Worm (Caenorhabditis elegans): ENCODE results near the gene btb-7.

Gene btb-7

ce11 chrII:1712938-1713337, at the start of gene btb-7:
TSS of gene btb-7 (plus strand) at chrII:1713238.
- TF ChIP-seq dao-5 (tag; optimal IDR thresholded peaks at IDR 0.05) (no peak), W03F9.2 (tag; optimal IDR thresholded peaks at IDR 0.05) (no peak), him-1 (tag; optimal IDR thresholded peaks at IDR 0.05) (no peak)

- TF ChIP-seq dao-5 (tag; optimal IDR thresholded peaks at IDR 0.05) (no peak), W03F9.2 (tag; optimal IDR thresholded peaks at IDR 0.05) (no peak), him-1 (tag; optimal IDR thresholded peaks at IDR 0.05) (no peak)
Measured at ce11 chrII:1663516-1663915, 49.5 kb upstream of the btb-7 start, which contains the start of gene duxl-1. TSS of gene duxl-1 (plus strand) at chrII:1663699.

DNA sequence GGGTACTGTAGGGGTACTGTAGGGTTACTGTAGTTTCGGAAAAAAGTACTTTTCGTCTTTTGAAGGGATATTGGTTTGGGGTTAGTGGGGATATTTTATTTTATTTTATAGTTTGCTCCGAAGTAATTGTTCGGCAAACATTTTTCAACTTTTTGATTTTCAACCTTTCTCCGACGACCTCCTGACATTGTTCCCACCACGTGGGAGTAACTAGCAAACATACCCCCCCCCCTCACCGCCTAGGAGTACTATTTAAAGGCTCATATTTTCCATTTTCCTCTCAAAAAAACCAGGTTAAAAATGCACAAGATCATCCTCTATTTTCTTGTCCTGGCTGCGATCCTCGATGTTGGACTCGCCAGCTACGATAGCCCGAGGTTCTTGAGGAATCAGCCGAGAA, 47.0 kb upstream of the btb-7 start, which contains the start of gene srlf-29:
TSS of gene srlf-29 (plus strand) at position 301 of the 400 bp plus-strand sequence.
- TF ChIP-seq W03F9.2 (tag; optimal IDR thresholded peaks at IDR 0.05) (no peak), him-1 (tag; optimal IDR thresholded peaks at IDR 0.05) (no peak), dao-5 (tag; optimal IDR thresholded peaks at IDR 0.05) (no peak)

- no peak for TF ChIP-seq him-1 (tag; optimal IDR thresholded peaks at IDR 0.05)
- no peak for TF ChIP-seq W03F9.2 (tag; optimal IDR thresholded peaks at IDR 0.05)
- TF ChIP-seq dao-5 (tag; optimal IDR thresholded peaks at IDR 0.05) = no peak
Measured at ce11 chrII:1668913-1669312, 44.1 kb upstream of the btb-7 start, which contains the start of gene srw-97. TSS of gene srw-97 (minus strand) at chrII:1669013.

- no peak for TF ChIP-seq dao-5 (tag; optimal IDR thresholded peaks at IDR 0.05)
- TF ChIP-seq him-1 (tag; optimal IDR thresholded peaks at IDR 0.05) = no peak
- no peak for TF ChIP-seq W03F9.2 (tag; optimal IDR thresholded peaks at IDR 0.05)
Measured at ce11 chrII:1670260-1670879, 42.7 kb upstream of the btb-7 start, which contains the start of gene nhx-6. TSS of gene nhx-6 (plus strand) at chrII:1670829.

DNA sequence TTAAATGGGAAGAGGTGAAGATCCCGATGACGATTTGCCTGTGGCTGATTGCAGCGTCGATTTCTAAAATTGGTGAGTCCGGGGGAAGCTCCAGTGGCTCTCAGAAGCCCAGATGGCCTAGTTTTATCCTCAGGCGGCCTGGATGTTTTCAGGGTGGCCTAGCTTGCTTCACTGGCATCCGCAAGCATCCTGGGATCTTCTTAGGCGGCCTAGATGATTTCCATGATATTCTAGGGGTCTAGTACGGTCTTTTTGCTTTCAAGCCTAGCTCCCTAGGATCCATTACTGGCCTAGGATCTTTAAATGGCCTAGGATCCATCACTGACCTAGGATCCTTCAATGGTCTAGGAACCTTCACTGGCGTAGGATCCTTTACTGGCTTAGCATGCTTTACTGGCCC, 42.1 kb upstream of the btb-7 start:
- no peak for TF ChIP-seq W03F9.2 (tag; optimal IDR thresholded peaks at IDR 0.05)
- TF ChIP-seq him-1 (tag; optimal IDR thresholded peaks at IDR 0.05) = no peak
- no peak for TF ChIP-seq dao-5 (tag; optimal IDR thresholded peaks at IDR 0.05)

DNA sequence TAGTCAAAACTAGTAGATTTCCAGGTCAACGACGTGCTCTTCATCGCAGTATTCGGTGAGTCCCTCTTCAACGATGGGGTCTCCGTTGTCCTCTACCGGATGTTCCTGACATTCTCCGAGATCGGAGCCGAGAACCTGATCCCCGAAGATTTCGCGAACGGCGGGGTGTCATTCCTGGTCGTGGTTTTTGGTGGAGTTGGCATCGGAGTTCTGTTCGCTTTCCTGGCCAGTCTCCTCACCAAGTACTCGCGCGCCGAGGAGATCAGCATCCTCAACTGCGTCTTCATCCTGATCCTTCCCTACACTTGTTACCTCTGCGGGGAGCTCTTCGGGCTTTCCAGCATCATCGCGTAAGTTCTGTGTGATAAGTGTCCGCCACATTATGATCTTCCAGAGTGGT, 40.4 kb upstream of the btb-7 start:
- TF ChIP-seq dao-5 (tag; optimal IDR thresholded peaks at IDR 0.05) (no peak), him-1 (tag; optimal IDR thresholded peaks at IDR 0.05) (no peak), W03F9.2 (tag; optimal IDR thresholded peaks at IDR 0.05) (no peak)

DNA sequence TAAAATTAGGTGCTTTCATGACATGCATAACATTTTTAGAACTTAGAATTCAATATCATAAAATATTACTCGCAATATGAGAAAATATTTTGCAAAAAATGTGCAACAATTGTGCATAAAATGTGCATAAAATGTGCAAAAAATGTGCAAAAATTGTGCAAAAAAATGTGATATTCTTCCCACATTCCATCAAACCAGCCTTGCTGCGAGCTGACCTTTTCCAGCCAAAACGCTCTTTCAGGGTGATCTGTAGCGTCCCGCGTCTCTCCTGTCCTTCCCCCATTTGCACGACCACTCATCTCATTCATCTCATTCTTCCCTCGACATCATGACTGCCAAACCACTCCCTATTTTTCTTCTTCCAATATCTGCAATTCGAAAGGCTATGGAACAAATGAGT, 37.0 kb upstream of the btb-7 start, which contains the start of gene fbxb-17:
TSS of gene fbxb-17 (plus strand) at position 301 of the 400 bp plus-strand sequence.
- no peak for TF ChIP-seq W03F9.2 (tag; optimal IDR thresholded peaks at IDR 0.05)
- TF ChIP-seq him-1 (tag; optimal IDR thresholded peaks at IDR 0.05) = no peak
- TF ChIP-seq dao-5 (tag; optimal IDR thresholded peaks at IDR 0.05) = no peak

ce11 chrII:1679081-1679480, 34.0 kb upstream of the btb-7 start, which contains the start of gene irld-36:
TSS of gene irld-36 (plus strand) at chrII:1679381.
- no peak for TF ChIP-seq him-1 (tag; optimal IDR thresholded peaks at IDR 0.05)
- no peak for TF ChIP-seq W03F9.2 (tag; optimal IDR thresholded peaks at IDR 0.05)
- no peak for TF ChIP-seq dao-5 (tag; optimal IDR thresholded peaks at IDR 0.05)

- TF ChIP-seq him-1 (tag; optimal IDR thresholded peaks at IDR 0.05) (no peak), dao-5 (tag; optimal IDR thresholded peaks at IDR 0.05) (no peak), W03F9.2 (tag; optimal IDR thresholded peaks at IDR 0.05) (no peak)
Measured at ce11 chrII:1682218-1682617, 30.8 kb upstream of the btb-7 start, which contains the start of gene fbxb-26. TSS of gene fbxb-26 (plus strand) at chrII:1682518.

- TF ChIP-seq him-1 (tag; optimal IDR thresholded peaks at IDR 0.05) (no peak), dao-5 (tag; optimal IDR thresholded peaks at IDR 0.05) (no peak), W03F9.2 (tag; optimal IDR thresholded peaks at IDR 0.05) (no peak)
Measured at ce11 chrII:1683742-1684141, 29.3 kb upstream of the btb-7 start, which contains the start of gene fbxb-25. TSS of gene fbxb-25 (plus strand) at chrII:1684042.

ce11 chrII:1688813-1689212, 24.2 kb upstream of the btb-7 start, which contains the start of the genes fbxb-18 and fbxb-19:
TSS of gene fbxb-18 (minus strand) at chrII:1688913.
TSS of gene fbxb-19 (minus strand) at chrII:1689181.
- TF ChIP-seq W03F9.2 (tag; optimal IDR thresholded peaks at IDR 0.05) = no peak
- TF ChIP-seq dao-5 (tag; optimal IDR thresholded peaks at IDR 0.05) = no peak
- TF ChIP-seq him-1 (tag; optimal IDR thresholded peaks at IDR 0.05) = no peak

DNA sequence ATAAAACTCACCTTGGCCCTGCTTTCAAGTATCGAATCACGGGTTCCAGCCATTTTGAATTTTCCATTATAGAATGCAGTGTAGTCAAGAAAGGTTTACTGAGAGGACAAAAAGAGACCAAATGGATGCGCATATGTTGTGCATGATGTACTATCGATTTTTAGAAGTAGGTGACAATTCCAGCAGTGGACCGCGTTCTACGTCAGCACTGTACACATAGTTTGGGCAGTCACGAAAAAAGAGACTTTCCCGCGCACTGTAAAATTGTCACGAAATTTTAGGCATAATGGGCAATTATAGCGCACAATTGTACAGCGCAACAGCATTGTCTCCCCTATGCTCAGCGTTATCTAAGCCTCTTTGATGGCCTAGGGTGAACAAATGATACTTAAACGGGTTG, 22.0 kb upstream of the btb-7 start, which contains the start of gene fbxc-22:
TSS of gene fbxc-22 (minus strand) at position 101 of the 400 bp plus-strand sequence.
- no peak for TF ChIP-seq him-1 (tag; optimal IDR thresholded peaks at IDR 0.05)
- no peak for TF ChIP-seq W03F9.2 (tag; optimal IDR thresholded peaks at IDR 0.05)
- no peak for TF ChIP-seq dao-5 (tag; optimal IDR thresholded peaks at IDR 0.05)

ce11 chrII:1692827-1693226, 20.2 kb upstream of the btb-7 start, which contains the start of gene fbxc-21:
TSS of gene fbxc-21 (minus strand) at chrII:1692927.
- no peak for TF ChIP-seq him-1 (tag; optimal IDR thresholded peaks at IDR 0.05)
- no peak for TF ChIP-seq W03F9.2 (tag; optimal IDR thresholded peaks at IDR 0.05)
- no peak for TF ChIP-seq dao-5 (tag; optimal IDR thresholded peaks at IDR 0.05)

Measured in whole organism, L4/young adult.